Worm (Caenorhabditis elegans) whole organism, young adult: ENCODE measurements around the gene C04F5.9.

Experiments used
- B0019.2 ChIP-seq: fragments of 200-800 bp; sonication (Bioruptor generic); conservative IDR thresholded peaks from 2 replicates; pipeline ENCODE4 v1.3.6; 2022; ENCODE audit warnings: missing genetic modification reagents, missing genetic modification characterization, missing compliant biosample characterization
- C06A6.2 ChIP-seq: fragments of 200-800 bp; sonication (Bioruptor generic); conservative IDR thresholded peaks from 2 replicates; pipeline ENCODE4 v1.3.6; 2022; ENCODE audit warnings: missing genetic modification characterization, missing compliant biosample characterization
- F10E7.11 ChIP-seq: sonication (generic microtip); optimal IDR thresholded peaks from 2 replicates; lab custom pipeline; 2017; ENCODE audit warnings: mild to moderate bottlenecking, missing genetic modification characterization, moderate library complexity, missing compliant biosample characterization
- F22D6.2 ChIP-seq: sonication (generic microtip); optimal IDR thresholded peaks from 2 replicates; lab custom pipeline; 2016; ENCODE audit warnings: mild to moderate bottlenecking, missing genetic modification characterization, missing compliant biosample characterization
- F23B12.7 ChIP-seq: sonication (generic microtip); optimal IDR thresholded peaks from 2 replicates; lab custom pipeline; 2017; ENCODE audit warnings: missing genetic modification characterization, mild to moderate bottlenecking, missing compliant biosample characterization, antibody characterized with exemption, moderate library complexity; ENCODE audit not compliant: insufficient read depth
- F33H1.4 ChIP-seq: fragments of 200-800 bp; sonication (Bioruptor generic); IDR thresholded peaks from 2 replicates; pipeline ENCODE4 v1.3.6; 2022; ENCODE audit warnings: missing genetic modification reagents, missing genetic modification characterization, missing compliant biosample characterization
- K12H6.12 ChIP-seq: fragments of 200-800 bp; sonication (Bioruptor generic); optimal IDR thresholded peaks from 2 replicates; lab custom pipeline; 2018; ENCODE audit warnings: mild to moderate bottlenecking, missing genetic modification characterization, missing compliant biosample characterization
- Y67H2A.10 ChIP-seq: fragments of 200-800 bp; sonication (Bioruptor generic); conservative IDR thresholded peaks from 2 replicates; pipeline ENCODE4 v1.3.6; 2022; ENCODE audit warnings: missing genetic modification reagents, missing genetic modification characterization, missing compliant biosample characterization
- ama-1 ChIP-seq, 3 experiments: fragments of 150-350 bp in 1 of 3; sonication (generic microtip) in 2 of 3; optimal IDR thresholded peaks; 2 replicates each; lab custom pipeline; 2014 to 2018; ENCODE audit warnings: missing biosample characterization in 2 of 3, missing genetic modification characterization in 2 of 3, missing genetic modification reagents in 2 of 3
- aptf-2 ChIP-seq: fragments of 200-800 bp; sonication (Bioruptor generic); conservative IDR thresholded peaks from 2 replicates; pipeline ENCODE4 v1.3.6; 2022; ENCODE audit warnings: missing genetic modification reagents, missing genetic modification characterization, missing compliant biosample characterization
- athp-1 ChIP-seq: sonication (generic microtip); optimal IDR thresholded peaks from 2 replicates; lab custom pipeline; 2017; ENCODE audit warnings: mild to moderate bottlenecking, missing genetic modification characterization, missing compliant biosample characterization
- attf-5 ChIP-seq: fragments of 200-800 bp; sonication (Bioruptor generic); optimal IDR thresholded peaks from 2 replicates; lab custom pipeline; 2018; ENCODE audit warnings: mild to moderate bottlenecking, missing genetic modification characterization, missing compliant biosample characterization
- bed-2 ChIP-seq: fragments of 200-800 bp; sonication (Bioruptor generic); IDR thresholded peaks from 2 replicates; pipeline ENCODE4 v1.3.6; 2022; ENCODE audit warnings: missing genetic modification reagents, missing genetic modification characterization, missing compliant biosample characterization
- ccch-3 ChIP-seq: fragments of 200-800 bp; sonication (Bioruptor generic); optimal IDR thresholded peaks from 2 replicates; lab custom pipeline; 2018; ENCODE audit warnings: mild to moderate bottlenecking, missing genetic modification characterization, missing compliant biosample characterization
- cebp-1 ChIP-seq, 2 experiments: fragments of 200-800 bp in 1 of 2; sonication (Bioruptor generic) in 1 of 2; sonication (generic microtip) in 1 of 2; IDR thresholded peaks in 1 of 2; optimal IDR thresholded peaks in 1 of 2; 2 replicates each; pipeline versions ENCODE4 v1.3.6 to Lab custom; 2017 to 2022; ENCODE audit warnings: missing compliant biosample characterization in 2 of 2, missing genetic modification characterization in 2 of 2, mild to moderate bottlenecking in 1 of 2, missing genetic modification reagents in 1 of 2, moderate library complexity in 1 of 2
- ceh-27 ChIP-seq: fragments of 200-800 bp; sonication (Bioruptor generic); optimal IDR thresholded peaks from 2 replicates; lab custom pipeline; 2018; ENCODE audit warnings: mild to moderate bottlenecking, missing genetic modification characterization, moderate library complexity, missing compliant biosample characterization
- ceh-40 ChIP-seq: fragments of 200-800 bp; sonication (Bioruptor generic); IDR thresholded peaks from 2 replicates; pipeline ENCODE4 v1.3.6; 2022; ENCODE audit warnings: missing genetic modification characterization, missing compliant biosample characterization
- dpl-1 ChIP-seq: fragments of 150-350 bp; optimal IDR thresholded peaks from 2 replicates; lab custom pipeline; 2014; ENCODE audit warnings: missing biosample characterization, missing genetic modification reagents, missing genetic modification characterization
- egl-18 ChIP-seq: fragments of 200-800 bp; sonication (Bioruptor generic); IDR thresholded peaks from 2 replicates; pipeline ENCODE4 v1.3.6; 2022; ENCODE audit warnings: missing genetic modification reagents, missing genetic modification characterization, missing compliant biosample characterization
- egrh-3 ChIP-seq: fragments of 200-800 bp; sonication (Bioruptor generic); IDR thresholded peaks from 2 replicates; pipeline ENCODE4 v1.3.6; 2022; ENCODE audit warnings: missing genetic modification reagents, missing genetic modification characterization, missing compliant biosample characterization
- ekl-4 ChIP-seq: fragments of 200-800 bp; sonication (Bioruptor generic); IDR thresholded peaks from 2 replicates; pipeline ENCODE4 v1.3.6; 2022; ENCODE audit warnings: missing genetic modification reagents, missing genetic modification characterization, missing compliant biosample characterization
- hmg-20 ChIP-seq: fragments of 200-800 bp; sonication (Bioruptor generic); IDR thresholded peaks from 2 replicates; pipeline ENCODE4 v1.3.6; 2022; ENCODE audit warnings: missing genetic modification reagents, missing genetic modification characterization, missing compliant biosample characterization
- lin-35 ChIP-seq, 3 experiments: fragments of 150-350 bp in 2 of 3; sonication (generic microtip) in 1 of 3; optimal IDR thresholded peaks; 2 replicates each; lab custom pipeline; 2014 to 2018; ENCODE audit warnings: missing biosample characterization in 3 of 3, missing genetic modification characterization in 3 of 3, missing genetic modification reagents in 3 of 3
- lin-54 ChIP-seq: fragments of 200-800 bp; sonication (Bioruptor generic); optimal IDR thresholded peaks from 2 replicates; lab custom pipeline; 2018; ENCODE audit warnings: mild to moderate bottlenecking, missing genetic modification characterization, missing compliant biosample characterization
- lsy-27 ChIP-seq: sonication (generic microtip); optimal IDR thresholded peaks from 2 replicates; lab custom pipeline; 2017; ENCODE audit warnings: missing genetic modification characterization, mild to moderate bottlenecking, missing compliant biosample characterization, antibody characterized with exemption, missing genotype, borderline replicate concordance; ENCODE audit not compliant: insufficient read depth
- madf-10 ChIP-seq: sonication (generic microtip); optimal IDR thresholded peaks from 2 replicates; lab custom pipeline; 2016; ENCODE audit warnings: mild to moderate bottlenecking, missing genetic modification characterization, missing compliant biosample characterization
- madf-6 ChIP-seq: fragments of 200-800 bp; sonication (Bioruptor generic); IDR thresholded peaks from 2 replicates; pipeline ENCODE4 v1.3.6; 2022; ENCODE audit warnings: missing genetic modification reagents, missing genetic modification characterization, missing compliant biosample characterization
- nfyb-1 ChIP-seq: fragments of 200-800 bp; sonication (Bioruptor generic); IDR thresholded peaks from 2 replicates; pipeline ENCODE4 v1.3.6; 2022; ENCODE audit warnings: missing genetic modification reagents, missing genetic modification characterization, missing compliant biosample characterization
- nhr-120 ChIP-seq: fragments of 200-800 bp; sonication (Bioruptor generic); IDR thresholded peaks from 2 replicates; pipeline ENCODE4 v1.3.6; 2022; ENCODE audit warnings: missing genetic modification characterization, missing compliant biosample characterization
- nhr-80 ChIP-seq: sonication (generic microtip); optimal IDR thresholded peaks from 2 replicates; lab custom pipeline; 2016; ENCODE audit warnings: missing genetic modification characterization, missing compliant biosample characterization
- nhr-90 ChIP-seq: sonication (generic microtip); optimal IDR thresholded peaks from 2 replicates; lab custom pipeline; 2016; ENCODE audit warnings: missing genotype, mild to moderate bottlenecking, missing genetic modification characterization, missing compliant biosample characterization
- pbrm-1 ChIP-seq: fragments of 200-800 bp; sonication (Bioruptor generic); IDR thresholded peaks from 2 replicates; pipeline ENCODE4 v1.3.6; 2022; ENCODE audit warnings: missing genetic modification reagents, missing genetic modification characterization, missing compliant biosample characterization
- snpc-1.1 ChIP-seq: sonication (generic microtip); optimal IDR thresholded peaks from 2 replicates; lab custom pipeline; 2017; ENCODE audit warnings: missing genetic modification characterization, mild to moderate bottlenecking, missing compliant biosample characterization, antibody characterized with exemption, moderate library complexity, missing genotype, missing genetic modification reagents; ENCODE audit not compliant: insufficient read depth
- snpc-1.3 ChIP-seq: sonication (generic microtip); optimal IDR thresholded peaks from 2 replicates; lab custom pipeline; 2017; ENCODE audit warnings: missing genetic modification characterization, mild to moderate bottlenecking, missing compliant biosample characterization, antibody characterized with exemption, moderate library complexity, missing genotype, missing genetic modification reagents; ENCODE audit not compliant: insufficient read depth
- snpc-4 ChIP-seq, 5 experiments: fragments of 150-350 bp in 1 of 5; sonication (generic microtip) in 4 of 5; optimal IDR thresholded peaks; 2 replicates each; lab custom pipeline; 2014 to 2018; ENCODE audit warnings: missing genetic modification characterization in 5 of 5, missing biosample characterization in 3 of 5, antibody characterized with exemption in 2 of 5, mild to moderate bottlenecking in 2 of 5, missing compliant biosample characterization in 2 of 5, missing genotype in 2 of 5, moderate library complexity in 2 of 5, missing genetic modification reagents in 1 of 5
- somi-1 ChIP-seq: fragments of 200-800 bp; sonication (Bioruptor generic); optimal IDR thresholded peaks from 2 replicates; lab custom pipeline; 2018; ENCODE audit warnings: mild to moderate bottlenecking, missing genetic modification characterization, missing compliant biosample characterization
- unc-62 ChIP-seq: fragments of 150-350 bp; optimal IDR thresholded peaks from 2 replicates; lab custom pipeline; 2014; ENCODE audit warnings: missing biosample characterization, missing genetic modification reagents, missing genetic modification characterization
- xnd-1 ChIP-seq: sonication (generic microtip); optimal IDR thresholded peaks from 2 replicates; lab custom pipeline; 2016; ENCODE audit warnings: missing genotype, missing genetic modification reagents, missing genetic modification characterization, missing compliant biosample characterization
- ztf-25 ChIP-seq: fragments of 200-800 bp; sonication (Bioruptor generic); IDR thresholded peaks from 2 replicates; pipeline ENCODE4 v1.3.6; 2022; ENCODE audit warnings: missing genetic modification reagents, missing genetic modification characterization, missing compliant biosample characterization

Gene C04F5.9

ce11 chrV:5080853-5081338, 38.1 kb downstream of the C04F5.9 start, which contains the start of gene Y58A7A.3 (continued):
- TF ChIP-seq ekl-4 (no peak), cebp-1 (GFP tag; IDR thresholded peaks at IDR 0.05; lab: Robert Waterston, UW) (peak; percentile 99), cebp-1 (tag; optimal IDR thresholded peaks at IDR 0.05; lab: Kevin White, UChicago) (peak; percentile 99), nhr-90 (no peak), C06A6.2 (no peak), ceh-40 (GFP tag; lab: Robert Waterston, UW) (no peak), lin-54 (GFP tag; lab: Kevin White, UChicago) (peak; percentile 12), F33H1.4 (no peak), nhr-120 (GFP tag; lab: Robert Waterston, UW) (no peak), egl-18 (GFP tag; lab: Robert Waterston, UW) (no peak), K12H6.12 (tag; lab: Kevin White, UChicago) (peak; percentile 6), madf-6 (GFP tag; lab: Robert Waterston, UW) (no peak), unc-62 (GFP tag; lab: Kevin White, UChicago) (no peak), nfyb-1 (no peak), F22D6.2 (tag; lab: Kevin White, UChicago) (no peak), attf-5 (GFP tag; lab: Kevin White, UChicago) (peak; percentile 88), somi-1 (GFP tag; lab: Kevin White, UChicago) (no peak), xnd-1 (tag; lab: Kevin White, UChicago) (no peak), snpc-1.3 (tag; lab: Kevin White, UChicago) (no peak), hmg-20 (no peak), B0019.2 (GFP tag; lab: Robert Waterston, UW) (no peak), ccch-3 (no peak)

- TF ChIP-seq egrh-3 (GFP tag; lab: Robert Waterston, UW) = peak; percentile 83
Measured at ce11 chrV:5075343-5075742, 43.7 kb downstream of the C04F5.9 start.

ce11 chrV:5072082-5072481, 46.9 kb downstream of the C04F5.9 start, which contains the start of gene Y58A7A.2:
TSS of gene Y58A7A.2 (minus strand) at chrV:5072182.
- no peak for TF ChIP-seq F23B12.7 (tag; lab: Kevin White, UChicago)
- no peak for TF ChIP-seq athp-1 (tag; lab: Kevin White, UChicago)
- TF ChIP-seq ztf-25 (GFP tag; lab: Robert Waterston, UW) = no peak

- no peak for TF ChIP-seq aptf-2 (GFP tag; lab: Robert Waterston, UW)
- TF ChIP-seq lsy-27 = no peak
- TF ChIP-seq madf-6 (GFP tag; lab: Robert Waterston, UW) = no peak
- no peak for TF ChIP-seq nhr-80 (tag; lab: Kevin White, UChicago)
- no peak for TF ChIP-seq dpl-1
- TF ChIP-seq F22D6.2 (tag; lab: Kevin White, UChicago) = no peak
- no peak for TF ChIP-seq bed-2 (GFP tag; lab: Robert Waterston, UW)
- TF ChIP-seq F10E7.11 (tag; lab: Kevin White, UChicago) = no peak
- no peak for TF ChIP-seq lin-35 (GFP tag; optimal IDR thresholded peaks at IDR 0.05; lab: Kevin White, UChicago)
- TF ChIP-seq snpc-1.1 (tag; lab: Kevin White, UChicago) = no peak
- TF ChIP-seq ekl-4 = no peak
- no peak for TF ChIP-seq ama-1 (optimal IDR thresholded peaks at IDR 0.05; lab: Kevin White, UChicago)
- TF ChIP-seq ama-1 (GFP tag; optimal IDR thresholded peaks at IDR 0.05; lab: Kevin White, UChicago) = no peak
- no peak for TF ChIP-seq pbrm-1 (GFP tag; lab: Robert Waterston, UW)
- no peak for TF ChIP-seq madf-10 (tag; lab: Kevin White, UChicago)
- TF ChIP-seq snpc-4 (GFP tag; optimal IDR thresholded peaks at IDR 0.05; lab: Kevin White, UChicago) = no peak
- no peak for TF ChIP-seq snpc-4 (tag; optimal IDR thresholded peaks at IDR 0.05; lab: Kevin White, UChicago)
- no peak for TF ChIP-seq ceh-27 (GFP tag; lab: Kevin White, UChicago)
- TF ChIP-seq Y67H2A.10 (GFP tag; lab: Robert Waterston, UW) = no peak
Measured at ce11 chrV:5069440-5069839, 49.6 kb downstream of the C04F5.9 start, which contains the start of gene Y58A7A.1. TSS of gene Y58A7A.1 (minus strand) at chrV:5069540.
